Worm (Caenorhabditis elegans): ENCODE results near the gene hal-3.

hal-3 gene

ce11 chrII:9597516-9598047, 19.3 kb downstream of the hal-3 start, which contains the start of gene mrpl-53:
Gene mrpl-53, plus strand, starts transcription at chrII:9597622.
- TF ChIP-seq aha-1 (tag) (peak; percentile 92), ama-1 (optimal IDR thresholded peaks at IDR 0.05) (peak; percentile 6), arid-1 (GFP tag; conservative IDR thresholded peaks at IDR 0.05) (0 out of 2 replicates have a peak, but pooled peaks have one; percentile 7), pha-4 (GFP tag; IDR thresholded peaks at IDR 0.05) (no peak), pha-4 (tag; optimal IDR thresholded peaks at IDR 0.05) (no peak), F44E2.7 (GFP tag; IDR thresholded peaks at IDR 0.05) (no peak), zfp-3 (GFP tag; conservative IDR thresholded peaks at IDR 0.05) (0 out of 2 replicates have a peak, but pooled peaks have one; percentile 65), nhr-76 (tag; optimal IDR thresholded peaks at IDR 0.05) (no peak), hif-1 (tag; optimal IDR thresholded peaks at IDR 0.05) (peak in 1 of 2 experiments; percentile 8), jun-1 (tag; optimal IDR thresholded peaks at IDR 0.05) (no peak), zip-11 (GFP tag; IDR thresholded peaks at IDR 0.05) (no peak), ZK337.2 (GFP tag; IDR thresholded peaks at IDR 0.05) (no peak), lin-39 (tag; optimal IDR thresholded peaks at IDR 0.05) (no peak), daf-19 (GFP tag; conservative IDR thresholded peaks at IDR 0.05) (no peak), attf-4 (tag; optimal IDR thresholded peaks at IDR 0.05) (no peak), madf-9 (GFP tag; conservative IDR thresholded peaks at IDR 0.05) (no peak), daf-16 (GFP tag; optimal IDR thresholded peaks at IDR 0.05) (peak in 1 of 2 experiments; percentile 8), daf-16 (tag; optimal IDR thresholded peaks at IDR 0.05) (no peak), dve-1 (tag; optimal IDR thresholded peaks at IDR 0.05; ENCODE audit: insufficient read depth) (peak; percentile 1), nhr-237 (tag; optimal IDR thresholded peaks at IDR 0.05) (no peak)

DNA sequence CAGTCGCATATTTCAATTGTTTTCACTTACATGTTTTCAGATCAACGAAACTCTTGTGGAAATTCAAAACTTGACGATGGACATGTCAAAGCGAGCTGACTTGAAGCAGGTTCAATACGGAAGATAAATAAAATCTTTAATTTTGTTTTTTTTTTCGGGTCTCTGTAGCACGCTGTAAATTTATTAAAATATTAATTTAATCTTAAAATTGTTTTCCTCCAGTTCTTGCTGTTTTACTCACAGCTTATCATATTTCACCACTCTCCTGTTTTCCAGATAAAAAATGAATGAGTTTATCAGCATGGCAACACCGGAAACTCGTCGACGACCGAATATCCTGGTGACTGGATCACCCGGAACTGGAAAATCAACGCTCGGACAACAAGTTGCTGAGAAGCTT, 20.5 kb downstream of the hal-3 start, which contains the start of gene E02H1.6:
Gene E02H1.6, plus strand, starts transcription at position 301 of the 400 bp plus-strand sequence.
- no peak for TF ChIP-seq Y48G9A.11 (GFP tag; IDR thresholded peaks at IDR 0.05)
- TF ChIP-seq ceh-20 (GFP tag; IDR thresholded peaks at IDR 0.05) = no peak
- TF ChIP-seq pha-4 (GFP tag; IDR thresholded peaks at IDR 0.05) = no peak
- no peak for TF ChIP-seq pha-4 (tag; optimal IDR thresholded peaks at IDR 0.05)
- no peak for TF ChIP-seq nhr-28 (tag; optimal IDR thresholded peaks at IDR 0.05)
- no peak for TF ChIP-seq lin-1 (GFP tag; IDR thresholded peaks at IDR 0.05)
- TF ChIP-seq mes-2 (tag; optimal IDR thresholded peaks at IDR 0.05; ENCODE audit: poor library complexity, severe bottlenecking) = no peak
- no peak for TF ChIP-seq daf-12 (tag; optimal IDR thresholded peaks at IDR 0.05)
- TF ChIP-seq hlh-30 (tag; optimal IDR thresholded peaks at IDR 0.05; ENCODE audit: insufficient read depth) = no peak
- no peak for TF ChIP-seq F37D6.2 (tag; optimal IDR thresholded peaks at IDR 0.05)

DNA sequence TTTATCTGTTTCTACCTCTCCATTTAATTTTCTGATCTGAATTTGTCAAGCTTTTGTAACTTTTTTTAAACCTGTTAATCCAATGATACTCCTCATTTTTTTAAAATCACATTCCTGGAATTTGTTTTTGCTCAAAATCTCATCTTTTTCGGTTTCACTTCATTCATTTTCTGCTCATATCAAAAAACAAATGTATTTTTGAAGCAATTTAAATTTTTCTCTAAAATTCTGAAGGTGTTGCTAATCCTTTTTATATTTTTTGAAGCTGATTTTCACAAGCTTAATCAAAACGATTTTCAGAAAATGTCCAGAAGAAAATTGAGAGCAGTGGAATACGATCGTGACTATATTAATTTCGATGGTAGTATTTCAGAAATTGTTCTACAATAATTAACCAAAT, 22.0 kb downstream of the hal-3 start, which contains the start of gene E02H1.5:
Gene E02H1.5, plus strand, starts transcription at position 301 of the 400 bp plus-strand sequence.
- no peak for TF ChIP-seq dve-1 (tag; optimal IDR thresholded peaks at IDR 0.05; ENCODE audit: insufficient read depth)
- TF ChIP-seq nhr-237 (tag; optimal IDR thresholded peaks at IDR 0.05) = no peak
- TF ChIP-seq egl-27 (tag; optimal IDR thresholded peaks at IDR 0.05) = no peak
- TF ChIP-seq F10B5.3 (tag; optimal IDR thresholded peaks at IDR 0.05) = no peak
- no peak for TF ChIP-seq lir-3 (tag; optimal IDR thresholded peaks at IDR 0.05)
- TF ChIP-seq egl-43 (GFP tag; IDR thresholded peaks at IDR 0.05) = no peak
- TF ChIP-seq mep-1 (tag; optimal IDR thresholded peaks at IDR 0.05) = no peak
- no peak for TF ChIP-seq R02D3.7 (tag; optimal IDR thresholded peaks at IDR 0.05)

DNA sequence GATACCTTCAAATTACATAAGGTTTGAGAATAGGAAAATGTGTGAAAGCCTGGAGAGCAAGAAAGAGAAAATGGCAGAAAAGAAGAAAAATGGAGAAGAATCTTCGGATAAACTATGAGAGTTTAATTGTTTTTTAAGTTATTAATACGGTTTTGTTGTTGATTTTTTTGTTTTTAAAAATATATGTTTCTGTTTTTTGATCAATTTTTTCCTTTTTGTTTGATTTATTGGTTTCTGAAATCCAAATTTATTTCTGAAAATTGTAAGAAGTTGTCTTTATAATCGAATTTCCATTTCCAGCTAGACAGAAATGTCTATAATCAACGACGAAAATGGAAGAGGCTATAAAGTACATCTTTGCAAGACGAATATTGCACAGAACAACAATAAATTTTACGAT, 24.2 kb downstream of the hal-3 start, which contains the start of gene parp-2:
Gene parp-2, plus strand, starts transcription at position 301 of the 400 bp plus-strand sequence.
- TF ChIP-seq F26F4.8 (GFP tag; conservative IDR thresholded peaks at IDR 0.05) = no peak
- no peak for TF ChIP-seq pqm-1 (tag; optimal IDR thresholded peaks at IDR 0.05)
- TF ChIP-seq hlh-11 (tag; optimal IDR thresholded peaks at IDR 0.05) = no peak
- TF ChIP-seq mxl-2 (GFP tag; conservative IDR thresholded peaks at IDR 0.05) = no peak
- no peak for TF ChIP-seq Y105C5A.15 (GFP tag; IDR thresholded peaks at IDR 0.05)
- no peak for TF ChIP-seq dpl-1 (GFP tag; optimal IDR thresholded peaks at IDR 0.05)
- no peak for TF ChIP-seq spr-1 (tag; optimal IDR thresholded peaks at IDR 0.05)
- TF ChIP-seq lin-29 (GFP tag; IDR thresholded peaks at IDR 0.05) = no peak
- no peak for TF ChIP-seq dmd-8 (GFP tag; IDR thresholded peaks at IDR 0.05)
- TF ChIP-seq nhr-25 (tag; optimal IDR thresholded peaks at IDR 0.05; ENCODE audit: borderline replicate concordance, insufficient read depth) = no peak
- no peak for TF ChIP-seq ceh-44 (GFP tag; IDR thresholded peaks at IDR 0.05)
- no peak for TF ChIP-seq zfp-2 (tag; optimal IDR thresholded peaks at IDR 0.05)
- no peak for TF ChIP-seq nhr-10 (tag; optimal IDR thresholded peaks at IDR 0.05)
- no peak for TF ChIP-seq attf-4 (tag; optimal IDR thresholded peaks at IDR 0.05)
- no peak for TF ChIP-seq ztf-7 (tag; optimal IDR thresholded peaks at IDR 0.05)

Measured in whole organism, L4 larva.